Worm (Caenorhabditis elegans) whole organism, young adult: Measurements from ENCODE around the gene sre-16.

Source experiments
- B0336.3 ChIP-seq: fragments of 200-800 bp; sonication (Bioruptor generic); IDR thresholded peaks from 2 replicates; pipeline ENCODE4 v1.3.6; 2022; ENCODE audit warnings: missing genetic modification characterization, missing compliant biosample characterization
- F33H1.4 ChIP-seq: fragments of 200-800 bp; sonication (Bioruptor generic); IDR thresholded peaks from 2 replicates; pipeline ENCODE4 v1.3.6; 2022; ENCODE audit warnings: missing genetic modification reagents, missing genetic modification characterization, missing compliant biosample characterization
- F49E8.2 ChIP-seq: sonication (generic microtip); optimal IDR thresholded peaks from 3 replicates; lab custom pipeline; 2017; ENCODE audit warnings: missing genetic modification characterization, mild to moderate bottlenecking, missing compliant biosample characterization, antibody characterized with exemption, moderate library complexity; ENCODE audit not compliant: insufficient read depth
- F57A8.1 ChIP-seq: fragments of 200-800 bp; sonication (Bioruptor generic); optimal IDR thresholded peaks from 2 replicates; lab custom pipeline; 2018; ENCODE audit warnings: mild to moderate bottlenecking, missing genetic modification characterization, moderate library complexity, missing compliant biosample characterization
- Y53G8AR.9 ChIP-seq: fragments of 200-800 bp; sonication (Bioruptor generic); conservative IDR thresholded peaks from 2 replicates; pipeline ENCODE4 v1.3.6; 2022; ENCODE audit warnings: missing genetic modification reagents, missing genetic modification characterization, missing compliant biosample characterization
- Y56A3A.18 ChIP-seq: fragments of 200-800 bp; sonication (Bioruptor generic); IDR thresholded peaks from 2 replicates; pipeline ENCODE4 v1.3.6; 2022; ENCODE audit warnings: missing genetic modification reagents, missing genetic modification characterization, missing compliant biosample characterization
- Y79H2A.3 ChIP-seq: fragments of 200-800 bp; sonication (Bioruptor generic); conservative IDR thresholded peaks from 2 replicates; pipeline ENCODE4 v1.3.6; 2022; ENCODE audit warnings: missing genetic modification reagents, missing genetic modification characterization, missing compliant biosample characterization
- Y95B8A.8 ChIP-seq: fragments of 200-800 bp; sonication (Bioruptor generic); IDR thresholded peaks from 2 replicates; pipeline ENCODE4 v1.3.6; 2022; ENCODE audit warnings: missing genetic modification reagents, missing genetic modification characterization, missing compliant biosample characterization
- ZK185.1 ChIP-seq: sonication (generic microtip); optimal IDR thresholded peaks from 2 replicates; lab custom pipeline; 2016; ENCODE audit warnings: mild to moderate bottlenecking, missing genetic modification characterization, missing compliant biosample characterization; ENCODE audit not compliant: poor library complexity, severe bottlenecking
- ama-1 ChIP-seq, 3 experiments: fragments of 150-350 bp in 1 of 3; sonication (generic microtip) in 2 of 3; optimal IDR thresholded peaks; 2 replicates each; lab custom pipeline; 2014 to 2018; ENCODE audit warnings: missing biosample characterization in 2 of 3, missing genetic modification characterization in 2 of 3, missing genetic modification reagents in 2 of 3
- aptf-3 ChIP-seq: fragments of 200-800 bp; sonication (Bioruptor generic); IDR thresholded peaks from 2 replicates; pipeline ENCODE4 v1.3.6; 2022; ENCODE audit warnings: missing genetic modification characterization, missing compliant biosample characterization
- attf-3 ChIP-seq: fragments of 200-800 bp; sonication (Bioruptor generic); conservative IDR thresholded peaks from 2 replicates; pipeline ENCODE4 v1.3.6; 2022; ENCODE audit warnings: missing genetic modification reagents, missing genetic modification characterization, missing compliant biosample characterization
- cebp-1 ChIP-seq, 2 experiments: fragments of 200-800 bp in 1 of 2; sonication (Bioruptor generic) in 1 of 2; sonication (generic microtip) in 1 of 2; IDR thresholded peaks in 1 of 2; optimal IDR thresholded peaks in 1 of 2; 2 replicates each; pipeline versions ENCODE4 v1.3.6 to Lab custom; 2017 to 2022; ENCODE audit warnings: missing compliant biosample characterization in 2 of 2, missing genetic modification characterization in 2 of 2, mild to moderate bottlenecking in 1 of 2, missing genetic modification reagents in 1 of 2, moderate library complexity in 1 of 2
- cebp-2 ChIP-seq: fragments of 200-800 bp; sonication (Bioruptor generic); IDR thresholded peaks from 2 replicates; pipeline ENCODE4 v1.3.6; 2022; ENCODE audit warnings: missing genetic modification characterization, missing compliant biosample characterization
- egl-18 ChIP-seq: fragments of 200-800 bp; sonication (Bioruptor generic); IDR thresholded peaks from 2 replicates; pipeline ENCODE4 v1.3.6; 2022; ENCODE audit warnings: missing genetic modification reagents, missing genetic modification characterization, missing compliant biosample characterization
- egrh-3 ChIP-seq: fragments of 200-800 bp; sonication (Bioruptor generic); IDR thresholded peaks from 2 replicates; pipeline ENCODE4 v1.3.6; 2022; ENCODE audit warnings: missing genetic modification reagents, missing genetic modification characterization, missing compliant biosample characterization
- ekl-4 ChIP-seq: fragments of 200-800 bp; sonication (Bioruptor generic); IDR thresholded peaks from 2 replicates; pipeline ENCODE4 v1.3.6; 2022; ENCODE audit warnings: missing genetic modification reagents, missing genetic modification characterization, missing compliant biosample characterization
- ets-4 ChIP-seq: fragments of 200-800 bp; sonication (Bioruptor generic); optimal IDR thresholded peaks from 2 replicates; lab custom pipeline; 2018; ENCODE audit warnings: mild to moderate bottlenecking, missing genetic modification characterization, missing compliant biosample characterization
- him-1 ChIP-seq: sonication (generic microtip); optimal IDR thresholded peaks from 2 replicates; lab custom pipeline; 2016; ENCODE audit warnings: missing genotype, missing genetic modification reagents, missing genetic modification characterization, missing compliant biosample characterization
- hmg-1.2 ChIP-seq: fragments of 200-800 bp; sonication (Bioruptor generic); IDR thresholded peaks from 2 replicates; pipeline ENCODE4 v1.3.6; 2022; ENCODE audit warnings: missing genetic modification reagents, missing genetic modification characterization, missing compliant biosample characterization
- hsf-1 ChIP-seq: fragments of 200-800 bp; sonication (Bioruptor generic); IDR thresholded peaks from 2 replicates; pipeline ENCODE4 v1.3.6; 2022; ENCODE audit warnings: missing genetic modification reagents, missing genetic modification characterization, missing compliant biosample characterization
- let-607 ChIP-seq, 2 experiments: fragments of 200-800 bp in 1 of 2; sonication (Bioruptor generic) in 1 of 2; sonication (generic microtip) in 1 of 2; optimal IDR thresholded peaks; 2 replicates each; lab custom pipeline; 2016 to 2018; ENCODE audit warnings: mild to moderate bottlenecking in 2 of 2, missing compliant biosample characterization in 2 of 2, missing genetic modification characterization in 2 of 2, moderate library complexity in 2 of 2, missing genotype in 1 of 2
- lin-40 ChIP-seq: sonication (generic microtip); optimal IDR thresholded peaks from 2 replicates; lab custom pipeline; 2016; ENCODE audit warnings: missing genetic modification characterization, mild to moderate bottlenecking, missing compliant biosample characterization, missing genotype, missing genetic modification reagents
- lin-54 ChIP-seq: fragments of 200-800 bp; sonication (Bioruptor generic); optimal IDR thresholded peaks from 2 replicates; lab custom pipeline; 2018; ENCODE audit warnings: mild to moderate bottlenecking, missing genetic modification characterization, missing compliant biosample characterization
- madf-3 ChIP-seq: fragments of 200-800 bp; sonication (Bioruptor generic); IDR thresholded peaks from 2 replicates; pipeline ENCODE4 v1.3.6; 2022; ENCODE audit warnings: missing genetic modification reagents, missing genetic modification characterization, missing compliant biosample characterization
- madf-6 ChIP-seq: fragments of 200-800 bp; sonication (Bioruptor generic); IDR thresholded peaks from 2 replicates; pipeline ENCODE4 v1.3.6; 2022; ENCODE audit warnings: missing genetic modification reagents, missing genetic modification characterization, missing compliant biosample characterization
- mxl-1 ChIP-seq: sonication (generic microtip); optimal IDR thresholded peaks from 2 replicates; lab custom pipeline; 2016; ENCODE audit warnings: missing genetic modification characterization, missing compliant biosample characterization
- nfyb-1 ChIP-seq: fragments of 200-800 bp; sonication (Bioruptor generic); IDR thresholded peaks from 2 replicates; pipeline ENCODE4 v1.3.6; 2022; ENCODE audit warnings: missing genetic modification reagents, missing genetic modification characterization, missing compliant biosample characterization
- pbrm-1 ChIP-seq: fragments of 200-800 bp; sonication (Bioruptor generic); IDR thresholded peaks from 2 replicates; pipeline ENCODE4 v1.3.6; 2022; ENCODE audit warnings: missing genetic modification reagents, missing genetic modification characterization, missing compliant biosample characterization
- pha-4 ChIP-seq: fragments of 150-350 bp; sonication (generic microtip); optimal IDR thresholded peaks from 2 replicates; lab custom pipeline; 2014; ENCODE audit warnings: missing biosample characterization, missing genetic modification reagents, missing genetic modification characterization
- snpc-3.4 ChIP-seq: sonication (generic microtip); optimal IDR thresholded peaks from 2 replicates; lab custom pipeline; 2017; ENCODE audit warnings: missing genetic modification characterization, mild to moderate bottlenecking, missing compliant biosample characterization, antibody characterized with exemption, moderate library complexity, missing genotype, missing genetic modification reagents
- snpc-4 ChIP-seq, 5 experiments: fragments of 150-350 bp in 1 of 5; sonication (generic microtip) in 4 of 5; optimal IDR thresholded peaks; 2 replicates each; lab custom pipeline; 2014 to 2018; ENCODE audit warnings: missing genetic modification characterization in 5 of 5, missing biosample characterization in 3 of 5, antibody characterized with exemption in 2 of 5, mild to moderate bottlenecking in 2 of 5, missing compliant biosample characterization in 2 of 5, missing genotype in 2 of 5, moderate library complexity in 2 of 5, missing genetic modification reagents in 1 of 5
- unc-62 ChIP-seq: fragments of 150-350 bp; optimal IDR thresholded peaks from 2 replicates; lab custom pipeline; 2014; ENCODE audit warnings: missing biosample characterization, missing genetic modification reagents, missing genetic modification characterization
- xnd-1 ChIP-seq: sonication (generic microtip); optimal IDR thresholded peaks from 2 replicates; lab custom pipeline; 2016; ENCODE audit warnings: missing genotype, missing genetic modification reagents, missing genetic modification characterization, missing compliant biosample characterization
- zfh-2 ChIP-seq: fragments of 200-800 bp; sonication (Bioruptor generic); conservative IDR thresholded peaks from 2 replicates; pipeline ENCODE4 v1.3.6; 2022; ENCODE audit warnings: missing genetic modification reagents, missing genetic modification characterization, missing compliant biosample characterization
- ztf-26 ChIP-seq: sonication (generic microtip); optimal IDR thresholded peaks from 2 replicates; lab custom pipeline; 2017; ENCODE audit warnings: missing genetic modification characterization, missing compliant biosample characterization

Gene sre-16

ce11 chrIV:12207873-12208272, 28.0 kb downstream of the sre-16 start:
- TF ChIP-seq hmg-1.2 (GFP tag; lab: Robert Waterston, UW) (peak; percentile 21; the same call in 1 of the 2 replicates), mxl-1 (tag; lab: Kevin White, UChicago) (peak; percentile 43), hsf-1 (GFP tag; lab: Robert Waterston, UW) (peak; percentile 13; the same call in 1 of the 2 replicates), egl-18 (no peak), lin-54 (GFP tag; lab: Kevin White, UChicago) (peak; percentile 24), Y56A3A.18 (GFP tag; lab: Robert Waterston, UW) (0 out of 2 replicates have a peak, but pooled peaks have one; percentile 28), let-607 (tag; optimal IDR thresholded peaks at IDR 0.05; lab: Kevin White, UChicago) (peak in 1 of 2 experiments; percentile 0), unc-62 (GFP tag; lab: Kevin White, UChicago) (no peak), cebp-2 (0 out of 2 replicates have a peak, but pooled peaks have one; percentile 6), pbrm-1 (GFP tag; lab: Robert Waterston, UW) (no peak), him-1 (tag; lab: Kevin White, UChicago) (peak; percentile 73), B0336.3 (GFP tag; lab: Robert Waterston, UW) (peak; percentile 63; the same call in 1 of the 2 replicates), xnd-1 (tag; lab: Kevin White, UChicago) (peak; percentile 7), snpc-3.4 (tag; lab: Kevin White, UChicago) (peak; percentile 40), aptf-3 (0 out of 2 replicates have a peak, but pooled peaks have one; percentile 15), nfyb-1 (GFP tag; lab: Robert Waterston, UW) (0 out of 2 replicates have a peak, but pooled peaks have one; percentile 49), F33H1.4 (0 out of 2 replicates have a peak, but pooled peaks have one; percentile 12), ZK185.1 (tag; lab: Kevin White, UChicago) (no peak), attf-3 (GFP tag; lab: Robert Waterston, UW) (0 out of 2 replicates have a peak, but pooled peaks have one; percentile 48), egrh-3 (GFP tag; lab: Robert Waterston, UW) (no peak), ekl-4 (GFP tag; lab: Robert Waterston, UW) (0 out of 2 replicates have a peak, but pooled peaks have one; percentile 26), Y53G8AR.9 (GFP tag; lab: Robert Waterston, UW) (peak; percentile 60; the same call in 1 of the 2 replicates), Y95B8A.8 (GFP tag; lab: Robert Waterston, UW) (no peak), lin-40 (tag; lab: Kevin White, UChicago) (no peak), madf-3 (GFP tag; lab: Robert Waterston, UW) (no peak), ets-4 (GFP tag; lab: Kevin White, UChicago) (peak; percentile 14), madf-6 (GFP tag; lab: Robert Waterston, UW) (0 out of 2 replicates have a peak, but pooled peaks have one; percentile 25), ama-1 (optimal IDR thresholded peaks at IDR 0.05; lab: Kevin White, UChicago) (no peak), ama-1 (GFP tag; optimal IDR thresholded peaks at IDR 0.05; lab: Kevin White, UChicago) (peak; percentile 4 to 43), cebp-1 (GFP tag; IDR thresholded peaks at IDR 0.05; lab: Robert Waterston, UW) (no peak), cebp-1 (tag; optimal IDR thresholded peaks at IDR 0.05; lab: Kevin White, UChicago) (peak; percentile 27), snpc-4 (GFP tag; optimal IDR thresholded peaks at IDR 0.05; lab: Kevin White, UChicago) (no peak), snpc-4 (tag; optimal IDR thresholded peaks at IDR 0.05; lab: Kevin White, UChicago) (peak in 1 of 4 experiments; percentile 6), Y79H2A.3 (peak; percentile 24; the same call in 1 of the 2 replicates), ztf-26 (no peak), F57A8.1 (GFP tag; lab: Kevin White, UChicago) (no peak), F49E8.2 (peak; percentile 33), pha-4 (tag; lab: Kevin White, UChicago) (peak; percentile 16)

ce11 chrIV:12207454-12207853, 28.5 kb downstream of the sre-16 start:
- TF ChIP-seq zfh-2 (0 out of 2 replicates have a peak, but pooled peaks have one; percentile 2), attf-3 (GFP tag; lab: Robert Waterston, UW) (no peak)
